Fruit fly (Drosophila melanogaster) whole organism, embryonic: ENCODE results near the gene CG8173.
A peak's percentile ranks its signal among the peaks of the same experiment; 100 is the strongest.

Source experiments
- ATbp ChIP-seq: fragments of 200-800 bp; sonication (Bioruptor generic); optimal IDR thresholded peaks from 2 replicates; lab custom pipeline; 2017; ENCODE audit warnings: missing biosample characterization, mild to moderate bottlenecking, missing genetic modification characterization, missing genetic modification reagents
- Abd-B ChIP-seq: fragments of 200-800 bp; sonication (Bioruptor generic); optimal IDR thresholded peaks from 2 replicates; lab custom pipeline; 2018; ENCODE audit warnings: missing biosample characterization, mild to moderate bottlenecking, missing genetic modification characterization, moderate library complexity
- Ada2b ChIP-seq: fragments of 200-800 bp; sonication (Bioruptor generic); IDR thresholded peaks from 2 replicates; pipeline ENCODE4 v1.3.6; 2022; ENCODE audit warnings: missing biosample characterization, missing genetic modification characterization
- CG10267 ChIP-seq: fragments of 200-800 bp; sonication (Bioruptor generic); optimal IDR thresholded peaks from 2 replicates; lab custom pipeline; 2018; ENCODE audit warnings: missing biosample characterization, mild to moderate bottlenecking, missing genetic modification characterization, moderate library complexity
- CG10366 ChIP-seq: fragments of 200-800 bp; sonication (Bioruptor generic); IDR thresholded peaks from 2 replicates; pipeline ENCODE4 v1.3.6; 2022; ENCODE audit warnings: missing biosample characterization, missing genetic modification characterization
- CG10543 ChIP-seq: fragments of 200-800 bp; sonication (Bioruptor generic); optimal IDR thresholded peaks from 3 replicates; lab custom pipeline; 2017; ENCODE audit warnings: missing biosample characterization, mild to moderate bottlenecking, missing genetic modification characterization, moderate library complexity
- CG11456 ChIP-seq: fragments of 200-800 bp; sonication (Bioruptor generic); IDR thresholded peaks from 3 replicates; pipeline ENCODE4 v1.3.6; 2022; ENCODE audit warnings: missing biosample characterization, missing genetic modification characterization
- CG11695 ChIP-seq: fragments of 200-800 bp; sonication (Bioruptor generic); IDR thresholded peaks from 3 replicates; pipeline ENCODE4 v1.3.6; 2022; ENCODE audit warnings: missing biosample characterization, missing genetic modification characterization
- CG12299 ChIP-seq: fragments of 200-800 bp; sonication (Bioruptor generic); optimal IDR thresholded peaks from 2 replicates; lab custom pipeline; 2018; ENCODE audit warnings: missing biosample characterization, mild to moderate bottlenecking, missing genetic modification characterization
- CG13624 ChIP-seq: fragments of 200-800 bp; sonication (Bioruptor generic); optimal IDR thresholded peaks from 2 replicates; lab custom pipeline; 2016; ENCODE audit warnings: missing biosample characterization, missing genetic modification characterization
- CG14965 ChIP-seq: fragments of 200-800 bp; sonication (Bioruptor generic); optimal IDR thresholded peaks from 2 replicates; lab custom pipeline; 2016; ENCODE audit warnings: missing biosample characterization, missing genetic modification characterization, borderline replicate concordance
- CG17186 ChIP-seq: fragments of 200-800 bp; sonication (Bioruptor generic); optimal IDR thresholded peaks from 3 replicates; lab custom pipeline; 2017; ENCODE audit warnings: missing biosample characterization, missing genetic modification reagents, missing genetic modification characterization
- CG2116 ChIP-seq: fragments of 200-800 bp; sonication (Bioruptor generic); optimal IDR thresholded peaks from 3 replicates; lab custom pipeline; 2018; ENCODE audit warnings: missing biosample characterization, mild to moderate bottlenecking, missing genetic modification characterization
- CG2712 ChIP-seq: fragments of 200-800 bp; optimal IDR thresholded peaks from 3 replicates; lab custom pipeline; 2019; ENCODE audit warnings: missing biosample characterization, mild to moderate bottlenecking, missing genetic modification characterization, moderate library complexity
- CG30403 ChIP-seq: fragments of 200-800 bp; sonication (Bioruptor generic); optimal IDR thresholded peaks from 3 replicates; lab custom pipeline; 2016; ENCODE audit warnings: missing biosample characterization, missing genetic modification characterization
- CG3995 ChIP-seq: fragments of 200-800 bp; sonication (Bioruptor generic); optimal IDR thresholded peaks from 3 replicates; lab custom pipeline; 2016; ENCODE audit warnings: missing biosample characterization, missing genetic modification characterization
- CG4404 ChIP-seq: fragments of 200-800 bp; sonication (Bioruptor generic); IDR thresholded peaks from 2 replicates; pipeline ENCODE4 v1.3.6; 2022; ENCODE audit warnings: missing biosample characterization, missing genetic modification characterization
- CG4820 ChIP-seq: fragments of 200-800 bp; sonication (Bioruptor generic); optimal IDR thresholded peaks from 3 replicates; lab custom pipeline; 2016; ENCODE audit warnings: missing biosample characterization, missing genetic modification characterization
- CG6765 ChIP-seq: fragments of 200-800 bp; sonication (Bioruptor generic); optimal IDR thresholded peaks from 3 replicates; lab custom pipeline; 2017; ENCODE audit warnings: missing biosample characterization, mild to moderate bottlenecking, missing genetic modification characterization
- CG9609 ChIP-seq: fragments of 200-800 bp; sonication (Bioruptor generic); optimal IDR thresholded peaks from 3 replicates; lab custom pipeline; 2016; ENCODE audit warnings: missing biosample characterization, missing genetic modification characterization
- CG9797 ChIP-seq: fragments of 200-800 bp; sonication (Bioruptor generic); optimal IDR thresholded peaks from 3 replicates; lab custom pipeline; 2018; ENCODE audit warnings: missing biosample characterization, mild to moderate bottlenecking, missing genetic modification characterization
- Gsc ChIP-seq: fragments of 200-800 bp; sonication (Bioruptor generic); IDR thresholded peaks from 2 replicates; pipeline ENCODE4 v1.3.6; 2022; ENCODE audit warnings: missing biosample characterization, missing genetic modification characterization
- Hr3 ChIP-seq: fragments of 200-800 bp; sonication (Bioruptor generic); optimal IDR thresholded peaks from 3 replicates; lab custom pipeline; 2016; ENCODE audit warnings: missing biosample characterization, missing genetic modification characterization
- Mad ChIP-seq: fragments of 200-800 bp; sonication (Bioruptor generic); optimal IDR thresholded peaks from 2 replicates; lab custom pipeline; 2016; ENCODE audit warnings: missing biosample characterization, missing genetic modification characterization
- Mrtf ChIP-seq: fragments of 200-800 bp; sonication (Bioruptor generic); IDR thresholded peaks from 3 replicates; pipeline ENCODE4 v1.3.6; 2022; ENCODE audit warnings: missing biosample characterization, missing genetic modification characterization
- NFAT ChIP-seq: fragments of 200-800 bp; sonication (Bioruptor generic); IDR thresholded peaks from 2 replicates; pipeline ENCODE4 v1.3.6; 2022; ENCODE audit warnings: missing biosample characterization, missing genetic modification characterization
- NK7.1 ChIP-seq: fragments of 200-800 bp; sonication (Bioruptor generic); optimal IDR thresholded peaks from 3 replicates; lab custom pipeline; 2016; ENCODE audit warnings: missing biosample characterization, missing genetic modification characterization
- Spps ChIP-seq: fragments of 200-800 bp; sonication (Bioruptor generic); optimal IDR thresholded peaks from 2 replicates; lab custom pipeline; 2018; ENCODE audit warnings: missing biosample characterization, mild to moderate bottlenecking, missing genetic modification characterization
- ap ChIP-seq: fragments of 200-800 bp; sonication (Bioruptor generic); IDR thresholded peaks from 2 replicates; pipeline ENCODE4 v1.3.6; 2022; ENCODE audit warnings: missing biosample characterization, missing genetic modification characterization
- ash1 ChIP-seq: fragments of 200-800 bp; sonication (Bioruptor generic); optimal IDR thresholded peaks from 2 replicates; lab custom pipeline; 2018; ENCODE audit warnings: missing biosample characterization, mild to moderate bottlenecking, missing genetic modification characterization
- bsh ChIP-seq, 2 experiments: fragments of 200-800 bp; sonication (Bioruptor generic); optimal IDR thresholded peaks; 2 replicates each; lab custom pipeline; 2017 to 2018; ENCODE audit warnings: mild to moderate bottlenecking in 2 of 2, missing biosample characterization in 2 of 2, missing genetic modification characterization in 2 of 2, moderate library complexity in 1 of 2
- cato ChIP-seq: fragments of 200-800 bp; sonication (Bioruptor generic); optimal IDR thresholded peaks from 2 replicates; lab custom pipeline; 2016; ENCODE audit warnings: missing biosample characterization, missing genetic modification characterization, borderline replicate concordance
- corto ChIP-seq: fragments of 200-800 bp; sonication (Bioruptor generic); optimal IDR thresholded peaks from 2 replicates; lab custom pipeline; 2016; ENCODE audit warnings: missing biosample characterization, mild to moderate bottlenecking, missing genetic modification characterization, moderate library complexity
- crc ChIP-seq: fragments of 200-800 bp; sonication (Bioruptor generic); optimal IDR thresholded peaks from 2 replicates; lab custom pipeline; 2016; ENCODE audit warnings: missing biosample characterization, missing genetic modification characterization
- crol ChIP-seq: fragments of 200-800 bp; sonication (Bioruptor generic); IDR thresholded peaks from 2 replicates; pipeline ENCODE4 v1.3.6; 2022; ENCODE audit warnings: missing biosample characterization, missing genetic modification characterization
- cwo ChIP-seq: fragments of 200-800 bp; sonication (Bioruptor generic); optimal IDR thresholded peaks from 3 replicates; lab custom pipeline; 2017; ENCODE audit warnings: missing biosample characterization, missing genetic modification characterization, mild to moderate bottlenecking, moderate library complexity, missing genetic modification reagents
- eyg ChIP-seq: fragments of 200-800 bp; sonication (Bioruptor generic); optimal IDR thresholded peaks from 3 replicates; lab custom pipeline; 2016; ENCODE audit warnings: missing biosample characterization, missing genetic modification characterization
- fu2 ChIP-seq: fragments of 200-800 bp; sonication (Bioruptor generic); optimal IDR thresholded peaks from 2 replicates; lab custom pipeline; 2016; ENCODE audit warnings: missing biosample characterization, missing genetic modification characterization
- ind ChIP-seq: fragments of 200-800 bp; sonication (Bioruptor generic); optimal IDR thresholded peaks from 3 replicates; lab custom pipeline; 2016; ENCODE audit warnings: missing biosample characterization, missing genetic modification characterization
- luna ChIP-seq: fragments of 200-800 bp; sonication (Bioruptor generic); optimal IDR thresholded peaks from 2 replicates; lab custom pipeline; 2016; ENCODE audit warnings: missing biosample characterization, missing genetic modification characterization
- mld ChIP-seq: fragments of 200-800 bp; sonication (Bioruptor generic); IDR thresholded peaks from 3 replicates; pipeline ENCODE4 v1.3.6; 2022; ENCODE audit warnings: missing biosample characterization, missing genetic modification characterization; ENCODE audit not compliant: partially characterized antibody
- sens ChIP-seq: fragments of 200-800 bp; sonication (Bioruptor generic); peaks from one replicate; lab custom pipeline; 2016; ENCODE audit warnings: missing biosample characterization, missing genetic modification characterization
- stwl ChIP-seq: fragments of 200-800 bp; sonication (Bioruptor generic); optimal IDR thresholded peaks from 3 replicates; lab custom pipeline; 2018; ENCODE audit warnings: missing biosample characterization, mild to moderate bottlenecking, missing genetic modification characterization, moderate library complexity
- tll ChIP-seq, 2 experiments: fragments of 200-800 bp in 1 of 2; fragments of >200 bp in 1 of 2; sonication (Bioruptor generic) in 1 of 2; optimal IDR thresholded peaks; 2 replicates each; lab custom pipeline; 2017 to 2019; ENCODE audit warnings: missing biosample characterization in 2 of 2, missing genetic modification characterization in 2 of 2, mild to moderate bottlenecking in 1 of 2, moderate library complexity in 1 of 2
- vnd ChIP-seq: fragments of 200-800 bp; sonication (Bioruptor generic); IDR thresholded peaks from 3 replicates; pipeline ENCODE4 v1.3.6; 2022; ENCODE audit warnings: missing biosample characterization, missing genetic modification characterization; ENCODE audit not compliant: partially characterized antibody
- vvl ChIP-seq: fragments of 200-800 bp; sonication (Bioruptor generic); IDR thresholded peaks from 2 replicates; pipeline ENCODE4 v1.3.6; 2022; ENCODE audit warnings: missing biosample characterization, missing genetic modification characterization
- wdn ChIP-seq: fragments of 200-800 bp; sonication (Bioruptor generic); IDR thresholded peaks from 2 replicates; pipeline ENCODE4 v1.3.6; 2022; ENCODE audit warnings: missing biosample characterization, missing genetic modification characterization
- zen ChIP-seq: fragments of 200-800 bp; sonication (Bioruptor generic); optimal IDR thresholded peaks from 3 replicates; lab custom pipeline; 2018; ENCODE audit warnings: missing biosample characterization, mild to moderate bottlenecking, missing genetic modification characterization, moderate library complexity

CG8173 gene

DNA sequence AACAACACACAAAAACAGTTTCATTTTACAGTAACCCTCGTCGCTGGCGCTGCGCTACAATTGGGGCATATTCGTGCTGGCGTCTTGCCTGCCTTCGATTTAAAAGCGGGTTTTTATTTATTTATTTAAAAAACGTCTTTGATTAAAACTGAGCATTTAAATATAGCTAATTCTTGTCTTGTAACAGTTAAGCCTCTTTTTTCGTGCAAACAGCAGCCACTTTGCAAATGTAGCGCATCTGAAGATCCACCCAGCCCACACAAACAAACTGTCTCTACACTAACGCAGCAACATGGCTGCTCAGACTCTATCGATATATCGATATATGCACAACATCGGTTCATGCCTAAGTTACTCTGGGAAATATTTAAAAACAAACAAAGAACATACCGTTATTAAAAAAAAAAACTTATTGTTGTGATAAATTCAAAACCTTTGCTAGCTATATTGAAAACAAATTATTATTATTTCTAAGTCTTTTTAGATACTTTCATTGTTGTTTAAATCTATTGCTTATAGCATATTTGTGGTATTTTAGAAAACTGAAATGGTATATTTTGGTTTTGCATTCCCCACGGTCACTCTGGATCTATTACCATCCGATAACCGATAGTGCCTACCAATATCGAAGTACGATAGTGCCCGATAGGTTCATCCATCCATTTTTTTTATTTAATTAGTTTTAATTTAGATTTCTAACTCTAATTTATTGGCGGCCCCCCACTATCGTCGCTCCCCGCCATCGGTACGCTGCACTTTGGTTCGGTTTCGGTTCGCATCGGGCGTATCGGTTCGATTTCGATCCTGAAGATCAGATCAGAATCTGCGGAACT is 6.5 kb downstream of the CG8173 start, which contains the start of the genes CG8188 and par-6 (continued):
- TF ChIP-seq fu2 = peak; percentile 87
- TF ChIP-seq ind (GFP tag; lab: Kevin White, UChicago) = peak; percentile 87
- TF ChIP-seq mld (GFP tag; lab: Robert Waterston, UW) = peak; percentile 68; the same call in 2 of the 3 replicates
- TF ChIP-seq NK7.1 (GFP tag; lab: Kevin White, UChicago) = peak; percentile 60
- peak; percentile 92 for TF ChIP-seq vvl (GFP tag; lab: Robert Waterston, UW)
- TF ChIP-seq Spps (tag; lab: Kevin White, UChicago) = peak; percentile 54
- peak; percentile 97 for TF ChIP-seq sens
- TF ChIP-seq cwo (GFP tag; lab: Kevin White, UChicago) = peak; percentile 75
- TF ChIP-seq ash1 (GFP tag; lab: Kevin White, UChicago) = no peak
- TF ChIP-seq CG6765 (GFP tag; lab: Kevin White, UChicago) = peak; percentile 56
- peak; percentile 81 for TF ChIP-seq wdn (GFP tag; lab: Robert Waterston, UW)
- TF ChIP-seq CG4820 (GFP tag; lab: Kevin White, UChicago) = peak; percentile 70
- TF ChIP-seq CG11456 = peak; percentile 87
- TF ChIP-seq CG12299 (tag; lab: Kevin White, UChicago) = peak; percentile 81
- TF ChIP-seq CG2116 (GFP tag; lab: Kevin White, UChicago) = peak; percentile 98
- TF ChIP-seq Abd-B (GFP tag; lab: Kevin White, UChicago) = peak; percentile 81
- TF ChIP-seq cato (GFP tag; lab: Kevin White, UChicago) = peak; percentile 71
- no peak for TF ChIP-seq corto (GFP tag; lab: Kevin White, UChicago)
- TF ChIP-seq CG13624 (GFP tag; lab: Kevin White, UChicago) = peak; percentile 86
- peak; percentile 51 to 86 for TF ChIP-seq bsh (GFP tag; optimal IDR thresholded peaks at IDR 0.05; lab: Kevin White, UChicago)
- TF ChIP-seq ap = peak; percentile 71
- TF ChIP-seq CG4404 (GFP tag; lab: Robert Waterston, UW) = peak; percentile 88
- peak; percentile 50 for TF ChIP-seq CG17186
- TF ChIP-seq luna (GFP tag; lab: Kevin White, UChicago) = peak; percentile 49
- peak; percentile 84 for TF ChIP-seq Hr3
- peak; percentile 87 for TF ChIP-seq Ada2b
- peak; percentile 87 for TF ChIP-seq CG2712
- TF ChIP-seq CG9797 (GFP tag; lab: Kevin White, UChicago) = peak; percentile 68
- TF ChIP-seq CG30403 = peak; percentile 90
- TF ChIP-seq Gsc = no peak
- no peak for TF ChIP-seq crol (GFP tag; lab: Robert Waterston, UW)
- TF ChIP-seq CG10366 (GFP tag; lab: Robert Waterston, UW) = peak; percentile 86
- TF ChIP-seq CG9609 = peak; percentile 89
- TF ChIP-seq CG11695 (GFP tag; lab: Robert Waterston, UW) = peak; percentile 86
- peak; percentile 52 for TF ChIP-seq zen
- peak; percentile 35 for TF ChIP-seq stwl (tag; lab: Kevin White, UChicago)
- TF ChIP-seq CG10543 (GFP tag; lab: Kevin White, UChicago) = peak; percentile 86
- TF ChIP-seq Mad (GFP tag; lab: Kevin White, UChicago) = peak; percentile 87
- peak in 1 of 2 experiments; percentile 50 for TF ChIP-seq tll (GFP tag; optimal IDR thresholded peaks at IDR 0.05; lab: Kevin White, UChicago)
- TF ChIP-seq crc = peak; percentile 41
- TF ChIP-seq eyg (GFP tag; lab: Kevin White, UChicago) = peak; percentile 79
- TF ChIP-seq NFAT = peak; percentile 75
- peak; percentile 69 for TF ChIP-seq vnd
- peak; percentile 82 for TF ChIP-seq Mrtf
- peak; percentile 75 for TF ChIP-seq CG10267 (tag; lab: Kevin White, UChicago)
- peak; percentile 72 for TF ChIP-seq ATbp (GFP tag; lab: Kevin White, UChicago)
- no peak for TF ChIP-seq CG14965
- peak; percentile 25 for TF ChIP-seq CG3995
